Worm (Caenorhabditis elegans): Measurements from ENCODE around the gene cnc-1.

DNA sequence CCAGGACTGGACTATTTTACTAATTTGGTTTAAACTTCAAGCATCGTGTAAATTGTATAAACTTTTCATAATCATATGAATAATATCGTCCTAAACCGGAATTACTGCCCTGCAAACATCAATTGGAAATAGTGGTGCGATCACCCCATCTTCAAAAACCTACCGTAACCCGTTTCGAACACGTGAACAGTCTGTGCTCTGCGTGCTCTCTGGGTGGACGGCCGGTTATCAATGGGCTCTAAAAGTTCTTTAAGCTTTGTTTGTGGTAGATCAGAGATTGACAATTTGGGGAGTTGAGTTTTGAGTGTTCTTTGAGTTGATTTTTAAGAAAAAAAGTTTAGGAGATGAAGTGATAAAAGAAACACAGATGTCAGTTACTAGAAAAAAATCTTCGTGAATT, 12.5 kb upstream of the cnc-1 start:
- TF ChIP-seq dao-5 (tag; optimal IDR thresholded peaks at IDR 0.05) (no peak), him-1 (tag; optimal IDR thresholded peaks at IDR 0.05) (no peak)

All from whole organism, L4/young adult.